Worm (Caenorhabditis elegans) whole organism, L4/young adult: ENCODE measurements around the gene let-716.

ENCODE experiments used
- dao-5 ChIP-seq: sonication (generic microtip); optimal IDR thresholded peaks from 2 replicates; lab custom pipeline; 2016; ENCODE audit warnings: missing genotype, missing genetic modification characterization, moderate library complexity, missing compliant biosample characterization
- him-1 ChIP-seq: sonication (generic microtip); optimal IDR thresholded peaks from 2 replicates; lab custom pipeline; 2016; ENCODE audit warnings: missing genotype, missing genetic modification reagents, missing genetic modification characterization, missing compliant biosample characterization

- TF ChIP-seq him-1 (tag; lab: Kevin White, UChicago): no peak
- TF ChIP-seq dao-5: no peak
Observed at ce11 chrIII:6356764-6357163, 26.6 kb upstream of the let-716 start.
